Fruit fly (Drosophila melanogaster) whole organism, embryonic: ENCODE data around the gene CG17768.

Experiments used
- Antp ChIP-seq: fragments of 200-800 bp; sonication (Bioruptor generic); optimal IDR thresholded peaks from 3 replicates; lab custom pipeline; 2016; ENCODE audit warnings: missing biosample characterization, missing genetic modification characterization
- Blimp-1 ChIP-seq: fragments of 200-800 bp; sonication (Bioruptor generic); optimal IDR thresholded peaks from 3 replicates; lab custom pipeline; 2018; ENCODE audit warnings: missing biosample characterization, missing genetic modification characterization, mild to moderate bottlenecking, moderate library complexity, missing genetic modification reagents
- BtbVII ChIP-seq: fragments of 200-800 bp; sonication (Bioruptor generic); optimal IDR thresholded peaks from 3 replicates; lab custom pipeline; 2017; ENCODE audit warnings: missing biosample characterization, mild to moderate bottlenecking, missing genetic modification characterization
- CG10147 ChIP-seq: fragments of 200-800 bp; sonication (Bioruptor generic); optimal IDR thresholded peaks from 2 replicates; lab custom pipeline; 2019; ENCODE audit warnings: missing biosample characterization, mild to moderate bottlenecking, missing genetic modification characterization, moderate library complexity
- CG10274 ChIP-seq: fragments of 200-800 bp; sonication (Bioruptor generic); optimal IDR thresholded peaks from 3 replicates; lab custom pipeline; 2017; ENCODE audit warnings: missing biosample characterization, mild to moderate bottlenecking, missing genetic modification characterization
- CG11504 ChIP-seq: fragments of 200-800 bp; sonication (Bioruptor generic); optimal IDR thresholded peaks from 3 replicates; lab custom pipeline; 2019; ENCODE audit warnings: missing biosample characterization, mild to moderate bottlenecking, missing genetic modification characterization, moderate library complexity
- CG12155 ChIP-seq: fragments of 200-800 bp; sonication (Bioruptor generic); optimal IDR thresholded peaks from 3 replicates; lab custom pipeline; 2016; ENCODE audit warnings: missing biosample characterization, missing genetic modification characterization
- CG1233 ChIP-seq: fragments of 200-800 bp; sonication (Bioruptor generic); optimal IDR thresholded peaks from 4 replicates; lab custom pipeline; 2018; ENCODE audit warnings: missing biosample characterization, mild to moderate bottlenecking, missing genetic modification characterization
- CG12659 ChIP-seq: fragments of 200-800 bp; sonication (Bioruptor generic); optimal IDR thresholded peaks from 3 replicates; lab custom pipeline; 2017; ENCODE audit warnings: mild to moderate bottlenecking, missing biosample characterization, missing genetic modification reagents, missing genetic modification characterization
- CG12769 ChIP-seq: fragments of 200-800 bp; sonication (Bioruptor generic); optimal IDR thresholded peaks from 2 replicates; lab custom pipeline; 2019; ENCODE audit warnings: missing biosample characterization, mild to moderate bottlenecking, missing genetic modification characterization, moderate library complexity
- CG13287 ChIP-seq: fragments of 200-800 bp; sonication (Bioruptor generic); IDR thresholded peaks from 2 replicates; pipeline ENCODE4 v1.3.6; 2022; ENCODE audit warnings: missing biosample characterization, missing genetic modification characterization; ENCODE audit not compliant: partially characterized antibody
- CG14441 ChIP-seq: fragments of 200-800 bp; sonication (Bioruptor generic); IDR thresholded peaks from 2 replicates; pipeline ENCODE4 v1.3.6; 2022; ENCODE audit warnings: missing biosample characterization, missing genetic modification characterization
- CG2129 ChIP-seq: fragments of 200-800 bp; sonication (Bioruptor generic); IDR thresholded peaks from 2 replicates; pipeline ENCODE4 v1.3.6; 2022; ENCODE audit warnings: missing biosample characterization, missing genetic modification characterization; ENCODE audit not compliant: partially characterized antibody
- CG31224 ChIP-seq: fragments of 200-800 bp; sonication (Bioruptor generic); IDR thresholded peaks from 2 replicates; pipeline ENCODE4 v1.3.6; 2022; ENCODE audit warnings: missing biosample characterization, missing genetic modification characterization
- CG31441 ChIP-seq: fragments of 200-800 bp; sonication (Bioruptor generic); IDR thresholded peaks from 2 replicates; pipeline ENCODE4 v1.3.6; 2022; ENCODE audit warnings: missing biosample characterization, missing genetic modification characterization
- CG3407 ChIP-seq: fragments of 200-800 bp; sonication (Bioruptor generic); optimal IDR thresholded peaks from 2 replicates; lab custom pipeline; 2018; ENCODE audit warnings: missing biosample characterization, mild to moderate bottlenecking, missing genetic modification characterization
- CG6689 ChIP-seq: fragments of 200-800 bp; sonication (Bioruptor generic); IDR thresholded peaks from 2 replicates; pipeline ENCODE4 v1.3.6; 2022; ENCODE audit warnings: missing biosample characterization, missing genetic modification characterization
- CG6791 ChIP-seq: fragments of 200-800 bp; sonication (Bioruptor generic); IDR thresholded peaks from 3 replicates; pipeline ENCODE4 v1.3.6; 2022; ENCODE audit warnings: missing biosample characterization, missing genetic modification characterization; ENCODE audit not compliant: partially characterized antibody
- CG7271 ChIP-seq: fragments of 200-800 bp; sonication (Bioruptor generic); optimal IDR thresholded peaks from 2 replicates; lab custom pipeline; 2018; ENCODE audit warnings: missing biosample characterization, mild to moderate bottlenecking, missing genetic modification characterization, moderate library complexity
- CG8359 ChIP-seq: fragments of 200-800 bp; sonication (Bioruptor generic); optimal IDR thresholded peaks from 2 replicates; lab custom pipeline; 2017; ENCODE audit warnings: missing biosample characterization, mild to moderate bottlenecking, missing genetic modification characterization, borderline replicate concordance
- CG8388 ChIP-seq: fragments of 200-800 bp; sonication (Bioruptor generic); optimal IDR thresholded peaks from 2 replicates; lab custom pipeline; 2019; ENCODE audit warnings: missing biosample characterization, mild to moderate bottlenecking, missing genetic modification characterization, moderate library complexity
- CkIIα-i1 ChIP-seq: fragments of 200-800 bp; sonication (Bioruptor generic); IDR thresholded peaks from 2 replicates; pipeline ENCODE4 v1.3.6; 2022; ENCODE audit warnings: missing biosample characterization, missing genetic modification characterization
- D19A ChIP-seq: fragments of 200-800 bp; optimal IDR thresholded peaks from 3 replicates; lab custom pipeline; 2019; ENCODE audit warnings: missing biosample characterization, mild to moderate bottlenecking, missing genetic modification characterization, moderate library complexity
- Dbx ChIP-seq: fragments of 200-800 bp; sonication (Bioruptor generic); IDR thresholded peaks from 3 replicates; pipeline ENCODE4 v1.3.6; 2022; ENCODE audit warnings: missing biosample characterization, missing genetic modification characterization
- Ets65A ChIP-seq: fragments of 200-800 bp; sonication (Bioruptor generic); peaks from one replicate; lab custom pipeline; 2016; ENCODE audit warnings: missing biosample characterization, missing genetic modification characterization
- H2.0 ChIP-seq: fragments of 200-800 bp; sonication (Bioruptor generic); IDR thresholded peaks from 2 replicates; pipeline ENCODE4 v1.3.6; 2022; ENCODE audit warnings: missing biosample characterization, missing genetic modification characterization
- HHEX ChIP-seq: fragments of 200-800 bp; sonication (Bioruptor generic); optimal IDR thresholded peaks from 3 replicates; lab custom pipeline; 2017; ENCODE audit warnings: missing biosample characterization, mild to moderate bottlenecking, missing genetic modification characterization, missing genetic modification reagents
- Hr39 ChIP-seq: fragments of >200 bp; optimal IDR thresholded peaks from 2 replicates; lab custom pipeline; 2017
- Lpt ChIP-seq: fragments of >200 bp; optimal IDR thresholded peaks from 2 replicates; lab custom pipeline; 2018; ENCODE audit warnings: missing biosample characterization, missing genetic modification characterization
- Max ChIP-seq: fragments of 200-800 bp; sonication (Bioruptor generic); optimal IDR thresholded peaks from 2 replicates; lab custom pipeline; 2016; ENCODE audit warnings: missing biosample characterization, mild to moderate bottlenecking, missing genetic modification characterization
- Sox100B ChIP-seq: fragments of 200-800 bp; sonication (Bioruptor generic); optimal IDR thresholded peaks from 3 replicates; lab custom pipeline; 2018; ENCODE audit warnings: missing biosample characterization, mild to moderate bottlenecking, missing genetic modification characterization
- Tbp ChIP-seq: fragments of >200 bp; optimal IDR thresholded peaks from 2 replicates; lab custom pipeline; 2018; ENCODE audit warnings: missing biosample characterization, missing genetic modification characterization
- amos ChIP-seq: fragments of 200-800 bp; sonication (Bioruptor generic); IDR thresholded peaks from 2 replicates; pipeline ENCODE4 v1.3.6; 2022; ENCODE audit warnings: missing biosample characterization, missing genetic modification characterization; ENCODE audit not compliant: partially characterized antibody
- ap ChIP-seq: fragments of 200-800 bp; sonication (Bioruptor generic); IDR thresholded peaks from 2 replicates; pipeline ENCODE4 v1.3.6; 2022; ENCODE audit warnings: missing biosample characterization, missing genetic modification characterization
- ato ChIP-seq: fragments of 200-800 bp; sonication (Bioruptor generic); IDR thresholded peaks from 2 replicates; pipeline ENCODE4 v1.3.6; 2022; ENCODE audit warnings: missing biosample characterization, missing genetic modification characterization; ENCODE audit not compliant: partially characterized antibody
- croc ChIP-seq: fragments of 200-800 bp; sonication (Bioruptor generic); conservative IDR thresholded peaks from 3 replicates; pipeline ENCODE4 v1.3.6; 2022; ENCODE audit warnings: missing biosample characterization, missing genetic modification characterization
- insv ChIP-seq, 2 experiments: fragments of 200-800 bp; sonication (Bioruptor generic); optimal IDR thresholded peaks; 3 replicates each; lab custom pipeline; 2016 to 2018; ENCODE audit warnings: missing biosample characterization in 2 of 2, missing genetic modification characterization in 2 of 2
- kah ChIP-seq: fragments of 200-800 bp; sonication (Bioruptor generic); optimal IDR thresholded peaks from 2 replicates; lab custom pipeline; 2018; ENCODE audit warnings: missing biosample characterization, mild to moderate bottlenecking, missing genetic modification characterization
- ken ChIP-seq: fragments of 200-800 bp; sonication (Bioruptor generic); IDR thresholded peaks from 3 replicates; pipeline ENCODE4 v1.3.6; 2022; ENCODE audit warnings: missing biosample characterization, missing genetic modification characterization
- lab ChIP-seq: fragments of 200-800 bp; sonication (Bioruptor generic); optimal IDR thresholded peaks from 3 replicates; lab custom pipeline; 2017; ENCODE audit warnings: missing biosample characterization, missing genetic modification characterization, mild to moderate bottlenecking, moderate library complexity, missing genetic modification reagents
- lola ChIP-seq, 3 experiments: fragments of >200 bp in 2 of 3; fragments of 200-800 bp in 1 of 3; sonication (Bioruptor generic) in 1 of 3; optimal IDR thresholded peaks; 2 replicates each; lab custom pipeline; 2017 to 2019; ENCODE audit warnings: missing biosample characterization in 3 of 3, missing genetic modification characterization in 3 of 3, mild to moderate bottlenecking in 1 of 3, moderate library complexity in 1 of 3
- mam ChIP-seq: fragments of 200-800 bp; sonication (Bioruptor generic); optimal IDR thresholded peaks from 3 replicates; lab custom pipeline; 2016; ENCODE audit warnings: missing biosample characterization, missing genetic modification characterization
- peb ChIP-seq: fragments of 200-800 bp; sonication (Bioruptor generic); IDR thresholded peaks from 2 replicates; pipeline ENCODE4 v1.3.6; 2022; ENCODE audit warnings: missing biosample characterization, missing genetic modification characterization
- slp2 ChIP-seq: fragments of 200-800 bp; sonication (Bioruptor generic); optimal IDR thresholded peaks from 2 replicates; lab custom pipeline; 2016; ENCODE audit warnings: missing biosample characterization, missing genetic modification characterization
- sr ChIP-seq: fragments of 200-800 bp; sonication (Bioruptor generic); IDR thresholded peaks from 3 replicates; pipeline ENCODE4 v1.3.6; 2022; ENCODE audit warnings: missing biosample characterization, missing genetic modification characterization
- stc ChIP-seq: fragments of 200-800 bp; sonication (Bioruptor generic); IDR thresholded peaks from 2 replicates; pipeline ENCODE4 v1.3.6; 2022; ENCODE audit warnings: missing biosample characterization, missing genetic modification characterization
- stwl ChIP-seq: fragments of 200-800 bp; sonication (Bioruptor generic); optimal IDR thresholded peaks from 3 replicates; lab custom pipeline; 2018; ENCODE audit warnings: missing biosample characterization, mild to moderate bottlenecking, missing genetic modification characterization, moderate library complexity
- tin ChIP-seq: fragments of 200-800 bp; sonication (Bioruptor generic); optimal IDR thresholded peaks from 3 replicates; lab custom pipeline; 2016; ENCODE audit warnings: missing biosample characterization, missing genetic modification characterization
- wor ChIP-seq: fragments of 200-800 bp; sonication (Bioruptor generic); IDR thresholded peaks from 2 replicates; pipeline ENCODE4 v1.3.6; 2022; ENCODE audit warnings: missing biosample characterization, missing genetic modification characterization

Gene CG17768

DNA sequence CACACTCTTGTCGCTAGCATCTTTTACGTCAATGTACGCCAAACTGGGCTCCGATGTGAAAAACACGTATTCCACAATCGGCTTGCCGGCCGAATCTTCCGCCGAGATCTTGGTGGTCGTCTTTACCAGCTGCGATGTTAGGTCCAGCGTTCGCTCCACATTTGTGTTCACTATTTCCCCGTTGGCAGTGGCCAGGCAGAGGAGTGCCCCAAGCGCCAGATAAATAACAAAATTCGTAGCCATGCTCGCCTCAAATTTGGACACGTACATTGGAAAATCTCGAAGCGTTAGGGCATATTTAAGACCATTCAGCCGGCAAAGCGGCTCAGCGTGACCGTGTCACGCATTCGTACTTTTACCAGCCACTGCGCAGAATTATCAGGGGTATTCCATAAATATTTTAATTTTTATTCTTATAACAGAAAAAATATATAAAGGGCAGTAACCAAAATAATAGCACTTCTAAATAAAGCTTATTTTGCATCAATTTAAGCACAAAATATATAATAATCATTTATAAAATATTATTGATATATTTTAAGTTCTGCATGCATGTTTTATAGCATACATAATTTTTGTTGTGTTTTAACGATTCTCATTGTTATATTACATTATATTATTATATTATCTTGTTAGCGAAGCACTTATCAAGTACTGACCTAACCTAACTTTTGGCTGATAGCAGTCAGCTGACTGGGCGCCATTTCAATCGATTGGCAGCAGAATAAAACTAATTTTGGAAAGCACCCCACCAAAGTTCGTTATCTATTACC is 29.4 kb downstream of the CG17768 start, which contains the start of the genes CG33303 and dpr19 (continued):
- TF ChIP-seq wor (no peak), CG8359 (GFP tag; lab: Kevin White, UChicago) (peak; percentile 9), lab (GFP tag; lab: Kevin White, UChicago) (peak; percentile 81), CG12155 (peak; percentile 50), CG10147 (GFP tag; lab: Kevin White, UChicago) (peak; percentile 72), insv (GFP tag; optimal IDR thresholded peaks at IDR 0.05; lab: Kevin White, UChicago) (peak in 1 of 2 experiments; percentile 30), CG1233 (GFP tag; lab: Kevin White, UChicago) (peak; percentile 67), peb (GFP tag; lab: Robert Waterston, UW) (no peak), Max (GFP tag; lab: Kevin White, UChicago) (peak; percentile 16), CG7271 (tag; lab: Kevin White, UChicago) (peak; percentile 73), CG31224 (GFP tag; lab: Robert Waterston, UW) (peak; percentile 41; the same call in 1 of the 2 replicates), stc (peak; percentile 74), Dbx (GFP tag; lab: Robert Waterston, UW) (peak; percentile 65; the same call in 2 of the 3 replicates), tin (GFP tag; lab: Kevin White, UChicago) (peak; percentile 54), CG11504 (peak; percentile 85), sr (GFP tag; lab: Robert Waterston, UW) (no peak), mam (no peak), kah (GFP tag; lab: Kevin White, UChicago) (peak; percentile 69), stwl (tag; lab: Kevin White, UChicago) (peak; percentile 45), Hr39 (lab: Kevin White, UChicago) (no peak), CG6689 (GFP tag; lab: Robert Waterston, UW) (peak; percentile 68), HHEX (peak; percentile 71), CG31441 (GFP tag; lab: Robert Waterston, UW) (peak; percentile 94), H2.0 (GFP tag; lab: Robert Waterston, UW) (peak; percentile 35; the same call in 1 of the 2 replicates), CG8388 (GFP tag; lab: Kevin White, UChicago) (peak; percentile 86), amos (GFP tag; lab: Robert Waterston, UW) (no peak; the same call in 1 of the 2 replicates), Ets65A (GFP tag; lab: Kevin White, UChicago) (no peak), CkIIα-i1 (no peak), CG14441 (no peak), BtbVII (GFP tag; lab: Kevin White, UChicago) (peak; percentile 49), Blimp-1 (GFP tag; lab: Kevin White, UChicago) (no peak), CG12769 (tag; lab: Kevin White, UChicago) (no peak), CG13287 (GFP tag; lab: Robert Waterston, UW) (peak; percentile 35; the same call in 1 of the 2 replicates), Tbp (GFP tag; lab: Kevin White, UChicago) (no peak), ato (no peak), CG10274 (GFP tag; lab: Kevin White, UChicago) (no peak), Antp (GFP tag; lab: Kevin White, UChicago) (no peak), Sox100B (GFP tag; lab: Kevin White, UChicago) (peak; percentile 83), CG3407 (GFP tag; lab: Kevin White, UChicago) (peak; percentile 63), lola (GFP tag; optimal IDR thresholded peaks at IDR 0.05; lab: Kevin White, UChicago) (peak in 1 of 3 experiments; percentile 77), slp2 (GFP tag; lab: Kevin White, UChicago) (no peak), ken (GFP tag; lab: Robert Waterston, UW) (no peak; the same call in 2 of the 3 replicates), croc (GFP tag; lab: Robert Waterston, UW) (peak; percentile 41; the same call in 2 of the 3 replicates), CG6791 (GFP tag; lab: Robert Waterston, UW) (no peak), ap (GFP tag; lab: Robert Waterston, UW) (peak; percentile 67), CG12659 (GFP tag; lab: Kevin White, UChicago) (peak; percentile 86), Lpt (no peak), D19A (tag; lab: Kevin White, UChicago) (peak; percentile 83), CG2129 (GFP tag; lab: Robert Waterston, UW) (no peak)
